Worm (Caenorhabditis elegans): ENCODE measurements around the gene Y54F10AM.8.

Y54F10AM.8 gene

DNA sequence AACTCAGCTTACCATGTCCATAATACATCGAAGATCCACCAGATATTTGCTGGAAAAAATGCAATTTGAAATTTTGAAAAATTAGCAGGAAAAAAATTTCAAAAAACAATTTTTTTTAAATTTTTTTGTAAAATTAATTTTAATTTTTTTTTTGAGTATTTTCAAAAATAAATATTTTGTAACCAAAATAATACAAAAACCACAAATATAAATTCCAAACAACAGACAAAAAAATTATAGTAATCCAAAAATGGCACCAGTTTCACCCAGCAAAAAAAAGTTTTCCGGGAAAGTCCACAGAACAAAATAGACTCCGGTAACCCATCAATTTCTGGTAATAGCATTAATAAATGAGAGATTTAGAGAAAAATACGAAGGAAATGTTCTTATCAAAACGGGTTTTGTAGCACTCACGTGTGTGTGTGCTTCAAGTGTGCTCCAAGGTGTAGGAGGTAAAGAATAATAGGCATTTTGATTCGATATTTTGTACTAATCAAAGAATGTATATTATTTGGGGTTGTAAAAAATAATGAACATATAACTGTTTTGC is 52.9 kb downstream of the Y54F10AM.8 start, which contains the start of gene nhr-121:
Gene nhr-121 (minus strand): TSS at position 51 of the 550 bp plus-strand sequence.
- TF ChIP-seq eyg-1 (tag; optimal IDR thresholded peaks at IDR 0.05) (no peak), pha-2 (tag; optimal IDR thresholded peaks at IDR 0.05) (no peak), K09A11.1 (tag; optimal IDR thresholded peaks at IDR 0.05; ENCODE audit: insufficient read depth) (no peak), rnt-1 (tag; optimal IDR thresholded peaks at IDR 0.05) (no peak), ceh-22 (tag; optimal IDR thresholded peaks at IDR 0.05) (no peak), hlh-8 (tag; optimal IDR thresholded peaks at IDR 0.05) (no peak), ceh-6 (GFP tag; optimal IDR thresholded peaks at IDR 0.05) (no peak)

Measured in whole organism, late embryonic.